Fruit fly (Drosophila melanogaster) Kc167 (cell line): ENCODE data around the gene CG31636.

Source experiments
- Myc ChIP-seq: fragments of >200 bp; optimal IDR thresholded peaks from 2 replicates; lab custom pipeline; 2017; ENCODE audit warnings: missing external identifiers
- Sin3A ChIP-seq: fragments of >200 bp; optimal IDR thresholded peaks from 2 replicates; lab custom pipeline; 2018; ENCODE audit warnings: missing external identifiers
- h ChIP-seq: fragments of >200 bp; optimal IDR thresholded peaks from 3 replicates; lab custom pipeline; 2018; ENCODE audit warnings: missing external identifiers
- insv ChIP-seq: fragments of >200 bp; optimal IDR thresholded peaks from 3 replicates; lab custom pipeline; 2018; ENCODE audit warnings: missing external identifiers
- psq ChIP-seq: fragments of >200 bp; optimal IDR thresholded peaks from 2 replicates; lab custom pipeline; 2017; ENCODE audit warnings: missing external identifiers
- ttk ChIP-seq: sonication (Bioruptor generic); optimal IDR thresholded peaks from 2 replicates; lab custom pipeline; 2017; ENCODE audit warnings: missing external identifiers

CG31636 gene

DNA sequence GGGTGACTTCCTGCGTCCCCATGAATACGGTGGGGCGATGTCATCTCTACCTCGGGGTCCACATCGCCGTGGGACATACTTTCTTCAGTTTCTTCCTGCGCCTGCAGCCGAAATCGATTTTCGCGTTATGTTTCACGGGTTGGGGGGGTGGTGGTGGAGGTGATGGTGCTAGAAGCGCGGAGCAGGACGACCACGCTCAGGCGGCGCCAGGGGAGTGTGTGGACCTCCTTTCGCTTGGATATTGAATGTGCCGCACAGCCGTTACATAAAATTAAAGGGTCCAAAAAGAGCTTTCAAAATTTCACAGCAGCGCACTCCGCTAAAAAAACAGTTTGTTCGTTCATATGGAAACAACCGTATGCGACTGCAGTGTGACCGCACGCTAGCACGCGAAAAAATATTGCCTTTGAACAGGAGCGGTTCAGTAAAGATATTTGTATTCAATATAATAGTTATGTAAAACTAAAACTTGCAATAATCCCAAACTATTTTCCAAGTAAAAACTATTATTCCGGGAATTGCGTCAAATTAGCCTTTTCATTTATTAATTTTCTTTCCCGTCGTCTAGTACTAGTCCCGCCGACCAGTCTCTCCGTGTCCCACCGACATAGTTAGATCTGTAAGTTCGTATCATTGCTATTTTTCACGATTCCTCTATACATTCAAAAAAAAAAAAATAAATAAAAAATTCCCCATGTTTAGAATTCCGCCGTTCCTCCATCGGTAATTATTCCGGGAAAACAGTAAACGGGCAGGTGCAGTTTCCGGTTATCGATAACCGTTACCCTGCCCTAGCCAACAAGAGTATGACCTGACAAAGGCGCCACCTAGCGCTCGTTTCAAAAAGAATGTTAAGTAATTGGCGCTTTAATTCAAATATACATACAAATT lies 26.3 kb upstream of the CG31636 start, which contains the start of gene Nhe3:
Gene Nhe3, minus strand, starts transcription at position 373 of the 891 bp plus-strand sequence.
- no peak for TF ChIP-seq h
- no peak for TF ChIP-seq ttk (lab: Kevin White, UChicago)
- TF ChIP-seq Sin3A = no peak
- TF ChIP-seq insv = no peak
- TF ChIP-seq psq (lab: Kevin White, UChicago) = no peak
- TF ChIP-seq Myc = no peak

DNA sequence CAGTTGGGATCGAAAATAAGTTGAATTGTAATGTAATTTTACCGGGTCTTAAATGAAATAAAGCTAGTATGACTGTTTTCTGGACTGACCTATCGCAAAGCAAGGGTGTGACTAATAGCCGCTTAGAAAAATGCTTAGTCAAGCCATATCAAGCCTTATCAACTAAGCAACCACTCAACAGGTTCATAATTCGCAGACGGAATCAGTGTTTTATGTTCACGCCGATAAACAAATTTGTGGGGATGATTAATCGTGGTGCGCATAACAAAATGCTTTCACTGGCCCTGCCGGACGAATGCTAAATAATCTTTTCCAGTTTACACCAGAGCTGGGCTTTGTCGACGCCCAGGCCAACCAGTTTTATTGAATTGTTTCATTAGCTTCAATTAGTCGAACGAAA lies 25.0 kb upstream of the CG31636 start:
- no peak for TF ChIP-seq insv
- no peak for TF ChIP-seq ttk (lab: Kevin White, UChicago)
- no peak for TF ChIP-seq psq (lab: Kevin White, UChicago)
- TF ChIP-seq h = no peak
- TF ChIP-seq Myc = no peak
- TF ChIP-seq Sin3A = no peak

DNA sequence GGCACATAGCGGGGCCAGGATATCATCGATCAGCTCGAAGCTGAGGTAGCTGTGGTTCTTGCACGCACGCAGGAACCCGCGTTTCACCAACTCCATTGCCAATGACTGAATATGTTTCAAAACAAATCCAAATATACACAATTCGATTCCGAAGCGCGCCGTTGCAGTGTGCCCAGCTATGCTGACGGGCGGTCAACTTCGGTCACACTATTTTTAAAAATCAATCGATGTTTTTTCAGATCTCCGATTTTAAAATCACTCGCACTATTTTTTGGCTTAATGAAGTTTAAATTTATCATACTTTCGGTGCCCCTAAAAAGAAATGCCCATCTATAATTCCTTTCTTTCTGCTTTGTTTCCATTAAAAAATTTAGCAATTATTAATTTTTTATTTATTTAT lies 19.5 kb upstream of the CG31636 start, which contains the start of gene Nse1:
Gene Nse1, minus strand, starts transcription at position 173 of the 400 bp plus-strand sequence.
- no peak for TF ChIP-seq Myc
- no peak for TF ChIP-seq insv
- no peak for TF ChIP-seq ttk (lab: Kevin White, UChicago)
- no peak for TF ChIP-seq psq (lab: Kevin White, UChicago)
- TF ChIP-seq Sin3A = no peak
- TF ChIP-seq h = no peak

DNA sequence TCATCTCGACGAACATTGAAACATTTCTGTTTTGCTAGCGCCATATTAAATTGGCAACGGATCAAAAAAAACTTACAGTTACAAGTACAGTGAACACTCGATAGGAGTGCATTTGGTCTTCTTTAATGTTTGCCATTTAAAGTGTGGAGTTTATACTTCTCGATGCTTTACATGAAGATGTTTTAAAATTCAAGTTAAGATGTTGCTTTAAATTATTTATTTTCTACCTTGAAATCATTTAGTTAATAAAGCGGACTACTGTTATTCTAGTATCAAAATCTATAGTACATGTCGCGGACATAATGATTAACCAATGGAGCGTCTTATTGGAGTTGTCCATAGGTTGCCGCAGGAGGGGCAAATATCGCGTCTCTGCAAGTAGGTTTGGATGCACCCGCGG lies 18.6 kb upstream of the CG31636 start, which contains the start of gene cort:
Gene cort, minus strand, starts transcription at position 101 of the 400 bp plus-strand sequence.
- TF ChIP-seq Sin3A = no peak
- TF ChIP-seq insv = no peak
- no peak for TF ChIP-seq h
- TF ChIP-seq ttk (lab: Kevin White, UChicago) = no peak
- TF ChIP-seq Myc = no peak
- no peak for TF ChIP-seq psq (lab: Kevin White, UChicago)

DNA sequence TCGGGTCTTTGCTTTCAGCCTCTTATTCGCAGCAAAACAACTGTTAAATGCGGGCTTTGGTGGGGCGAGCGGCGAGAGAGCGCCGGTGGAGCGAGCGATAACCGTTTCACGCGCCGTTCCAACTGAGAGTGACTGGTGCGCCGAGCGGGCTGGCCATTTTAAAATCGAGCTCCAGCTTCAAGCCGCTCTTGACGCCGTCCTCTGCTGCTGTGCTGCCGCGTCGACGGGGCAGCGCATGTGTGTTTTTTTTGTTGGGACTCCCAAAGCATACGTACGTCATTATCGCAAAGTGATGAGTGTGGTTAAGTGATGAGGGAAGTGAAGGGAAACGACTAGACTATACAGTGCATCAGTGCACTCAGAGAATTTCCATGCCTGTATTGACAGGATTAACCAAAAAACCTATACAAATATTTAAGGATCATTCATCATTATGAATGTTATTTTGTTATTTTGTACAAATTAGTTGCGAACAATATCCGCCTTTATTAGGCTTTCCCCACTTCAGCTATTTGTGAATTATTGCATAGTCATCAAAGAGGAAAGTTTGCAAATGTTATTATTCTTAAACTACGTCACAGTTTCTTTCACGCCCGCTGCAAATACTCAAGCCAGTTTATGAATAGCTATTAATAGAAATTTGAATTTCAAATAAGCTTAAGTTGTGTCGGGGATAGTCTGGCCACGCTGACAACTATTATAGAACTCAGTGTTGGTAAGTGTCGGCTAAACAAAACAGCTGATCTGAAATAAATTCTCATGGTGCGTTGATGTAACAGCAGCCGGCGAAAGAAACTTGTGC lies 15.5 kb upstream of the CG31636 start, which contains the start of gene Spn27A:
Gene Spn27A, minus strand, starts transcription at position 137 of the 802 bp plus-strand sequence.
- TF ChIP-seq Myc (no peak), ttk (lab: Kevin White, UChicago) (no peak), insv (no peak), h (no peak), psq (lab: Kevin White, UChicago) (no peak), Sin3A (no peak)

DNA sequence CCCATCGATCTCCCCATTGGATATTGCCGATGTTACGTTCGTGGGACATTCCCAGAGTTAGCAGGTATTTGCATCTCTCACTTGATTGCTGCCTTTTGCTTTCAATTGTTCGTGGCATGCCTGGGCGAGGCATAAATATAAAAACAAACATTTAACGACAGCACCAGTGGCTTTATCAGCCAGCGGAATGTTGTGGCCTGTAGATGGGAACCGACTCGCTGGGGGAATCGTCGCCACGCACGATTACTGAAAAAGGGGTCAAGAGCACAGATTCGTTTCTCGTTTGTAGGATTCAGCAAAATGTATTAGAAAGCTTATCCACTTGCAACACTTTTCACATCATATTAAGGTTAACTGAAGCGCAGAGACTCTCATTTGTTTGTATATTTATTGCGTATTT lies 13.5 kb upstream of the CG31636 start:
- TF ChIP-seq ttk (lab: Kevin White, UChicago) (no peak), Sin3A (no peak), h (no peak), insv (no peak), Myc (no peak), psq (lab: Kevin White, UChicago) (no peak)

DNA sequence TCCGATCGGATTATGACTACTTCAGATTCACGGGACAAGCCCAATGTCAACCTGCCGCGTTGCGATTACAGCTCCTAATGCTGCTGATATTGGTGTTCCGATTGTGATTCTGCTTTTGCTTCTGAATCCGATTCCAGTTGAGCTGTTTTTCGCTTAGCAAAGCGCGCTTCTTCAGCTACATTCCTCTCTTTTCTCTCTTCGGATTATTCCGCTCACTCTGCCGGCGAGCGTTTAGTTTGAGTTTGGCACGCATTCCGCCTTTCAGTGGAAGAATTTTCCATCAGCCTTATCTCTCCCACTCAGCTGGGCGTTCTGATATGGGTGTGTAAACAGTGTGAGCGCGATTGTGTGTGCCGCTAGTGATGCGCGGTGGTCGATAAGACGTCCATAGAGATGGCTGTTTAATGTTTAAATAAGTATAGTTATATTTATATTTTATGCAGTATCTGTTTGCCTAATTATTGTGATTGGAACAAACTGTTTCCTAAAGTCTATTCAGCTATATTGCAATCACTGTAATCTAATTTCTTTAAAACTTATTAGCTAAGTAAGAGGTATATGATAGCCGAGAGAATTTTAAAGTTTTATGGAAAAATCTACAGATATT lies 9.9 kb upstream of the CG31636 start, which contains the start of gene Galt:
Gene Galt, minus strand, starts transcription at position 315 of the 607 bp plus-strand sequence.
- TF ChIP-seq ttk (lab: Kevin White, UChicago) (no peak), psq (lab: Kevin White, UChicago) (no peak), insv (no peak), h (no peak)

DNA sequence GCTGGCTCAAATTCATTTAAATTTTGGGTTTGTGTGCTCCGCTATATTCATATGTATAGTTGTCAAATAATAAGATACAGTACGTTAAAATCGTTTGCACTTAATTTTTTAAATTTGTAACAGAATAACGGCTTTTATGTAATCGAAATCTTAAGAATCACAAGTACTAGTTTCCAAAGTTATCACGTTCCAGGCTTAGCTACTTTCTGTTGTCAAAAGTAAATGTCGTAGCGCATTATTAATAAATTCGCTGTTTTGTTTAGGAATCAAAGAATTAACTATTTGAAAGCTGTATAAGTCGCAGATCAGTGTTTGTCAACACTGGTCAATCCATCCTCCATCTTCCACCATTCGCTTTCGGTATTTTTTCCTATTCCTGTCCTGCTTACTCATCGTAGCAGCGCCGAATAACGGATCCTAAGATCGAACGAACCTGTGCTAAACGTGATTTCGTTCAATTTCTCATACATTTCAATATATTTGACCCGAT lies 5.7 kb upstream of the CG31636 start, which contains the start of the genes CG13771, CG34310 and cup:
Gene CG13771, minus strand, starts transcription at position 51 of the 490 bp plus-strand sequence.
Gene CG34310, plus strand, starts transcription at position 103 of the 490 bp plus-strand sequence.
Gene cup, plus strand, starts transcription at position 103 of the 490 bp plus-strand sequence.
- TF ChIP-seq h (no peak), Myc (no peak), psq (lab: Kevin White, UChicago) (no peak), ttk (lab: Kevin White, UChicago) (no peak), insv (no peak), Sin3A (no peak)

DNA sequence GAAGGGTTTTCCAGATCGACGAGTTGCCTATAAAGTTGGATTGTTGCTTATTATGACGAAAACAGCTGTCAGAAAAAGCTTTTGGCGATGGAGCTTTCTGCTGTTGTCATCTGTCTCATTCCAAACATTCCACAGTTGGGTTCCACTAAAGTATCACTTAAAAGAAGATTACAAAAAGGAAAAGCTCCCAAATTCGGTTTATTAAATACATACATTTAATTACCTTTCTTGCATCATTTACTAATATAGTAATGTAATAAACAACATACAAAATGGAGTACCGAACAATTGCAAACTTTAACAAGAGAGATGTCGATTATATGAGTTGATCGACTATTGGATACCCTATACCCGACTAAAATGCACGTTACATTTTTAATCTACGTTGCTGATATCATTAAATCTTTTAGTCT lies 1.7 kb downstream of the CG31636 start, which contains the start of gene CG31633:
Gene CG31633, minus strand, starts transcription at position 58 of the 413 bp plus-strand sequence.
- no peak for TF ChIP-seq h
- no peak for TF ChIP-seq ttk (lab: Kevin White, UChicago)
- no peak for TF ChIP-seq Myc
- no peak for TF ChIP-seq insv
- TF ChIP-seq Sin3A = no peak
- TF ChIP-seq psq (lab: Kevin White, UChicago) = no peak

DNA sequence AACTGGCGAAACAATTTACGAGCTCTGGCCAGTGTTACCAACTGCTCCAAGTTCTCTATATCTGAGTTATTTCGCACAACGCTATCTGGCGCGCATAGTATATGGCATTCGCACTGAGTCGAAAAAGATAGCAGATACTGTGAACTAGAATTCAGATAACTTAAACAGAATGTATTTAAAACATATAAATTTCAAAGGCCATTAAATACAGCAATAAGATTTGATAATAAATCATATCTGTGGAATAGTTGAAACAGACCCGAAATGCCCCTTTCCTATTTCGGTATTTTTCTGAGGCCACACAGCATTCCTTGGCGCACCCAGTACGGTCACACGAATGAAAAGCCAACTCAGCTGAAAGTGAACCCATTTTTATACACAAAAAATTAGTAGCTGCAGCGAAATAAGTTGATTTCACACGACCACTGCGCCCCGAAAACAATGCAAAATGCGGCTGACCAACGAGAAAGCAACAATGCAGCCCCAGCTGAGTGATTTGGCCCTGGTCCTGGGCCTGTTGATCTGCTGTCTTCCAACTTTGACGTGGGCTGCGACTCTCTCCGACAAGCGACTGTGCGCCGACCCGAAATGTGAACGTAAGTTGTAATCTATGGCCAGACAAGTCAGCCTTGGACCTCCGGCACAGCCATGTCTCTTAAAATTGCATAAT lies 8.7 kb downstream of the CG31636 start, which contains the start of the genes CG31635 and Tango1:
Gene CG31635, minus strand, starts transcription at position 30 of the 670 bp plus-strand sequence.
Gene Tango1, plus strand, starts transcription at position 304 of the 670 bp plus-strand sequence.
- no peak for TF ChIP-seq h

DNA sequence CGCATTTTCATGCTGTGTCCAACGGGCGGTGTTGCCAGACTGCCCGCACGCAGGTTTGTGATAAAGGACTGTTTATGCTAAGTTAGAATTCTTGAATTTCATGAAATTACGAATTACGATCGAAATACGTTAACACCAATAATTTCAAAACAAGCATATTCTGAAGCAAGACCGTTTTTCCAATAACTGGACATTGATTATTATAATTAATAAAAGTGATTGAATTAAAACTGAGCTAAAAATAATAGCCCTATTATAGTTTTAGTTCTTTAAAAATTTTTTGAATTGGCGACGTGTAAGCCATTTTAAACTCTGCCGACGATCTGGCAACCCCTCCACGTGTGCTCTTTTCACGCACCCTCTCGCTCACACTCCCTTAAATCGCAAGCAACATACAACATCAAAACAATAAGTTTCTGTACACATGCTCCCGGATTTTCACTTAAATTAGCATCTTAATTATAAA lies 9.8 kb downstream of the CG31636 start:
- no peak for TF ChIP-seq Myc
- no peak for TF ChIP-seq psq (lab: Kevin White, UChicago)
- no peak for TF ChIP-seq insv
- TF ChIP-seq ttk (lab: Kevin White, UChicago) = no peak
- TF ChIP-seq Sin3A = no peak
